Fruit fly (Drosophila melanogaster) whole organism: ENCODE results near the gene Rai1.

Experiments used
- pan ChIP-seq: fragments of >200 bp; optimal IDR thresholded peaks from 2 replicates; lab custom pipeline; 2017
- psq ChIP-seq: fragments of >200 bp; optimal IDR thresholded peaks from 2 replicates; lab custom pipeline; 2017

DNA sequence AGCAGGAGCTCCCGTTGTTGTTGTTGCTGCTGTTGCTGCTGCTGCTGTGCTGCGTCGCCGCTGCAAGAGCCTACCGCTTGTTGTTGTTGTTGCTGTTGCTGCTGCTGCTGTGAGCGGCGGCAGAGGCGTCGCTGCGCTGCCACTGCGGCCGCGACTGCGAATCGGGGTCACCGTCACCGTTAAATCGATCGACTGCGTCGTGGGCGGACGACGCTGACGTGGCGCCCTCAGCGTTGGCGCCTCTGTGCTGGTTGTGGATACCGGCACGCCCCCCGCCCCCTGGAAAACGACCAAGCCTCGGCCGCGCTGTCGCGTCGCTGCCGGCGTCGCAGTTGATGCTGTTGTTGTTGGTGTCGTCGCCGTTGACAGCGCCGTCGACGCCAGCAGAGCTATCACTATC, 46.4 kb upstream of the Rai1 start:
- TF ChIP-seq psq (no peak), pan (lab: Kevin White, UChicago) (no peak)
